Fruit fly (Drosophila melanogaster) whole organism, embryonic: ENCODE measurements around the gene CG4297.
A peak's percentile ranks its signal among the peaks of the same experiment; 100 is the strongest.

ENCODE experiments used
- BtbVII ChIP-seq: fragments of 200-800 bp; sonication (Bioruptor generic); optimal IDR thresholded peaks from 3 replicates; lab custom pipeline; 2017; ENCODE audit warnings: missing biosample characterization, mild to moderate bottlenecking, missing genetic modification characterization
- CG10147 ChIP-seq: fragments of 200-800 bp; sonication (Bioruptor generic); optimal IDR thresholded peaks from 2 replicates; lab custom pipeline; 2019; ENCODE audit warnings: missing biosample characterization, mild to moderate bottlenecking, missing genetic modification characterization, moderate library complexity
- CG10543 ChIP-seq: fragments of 200-800 bp; sonication (Bioruptor generic); optimal IDR thresholded peaks from 3 replicates; lab custom pipeline; 2017; ENCODE audit warnings: missing biosample characterization, mild to moderate bottlenecking, missing genetic modification characterization, moderate library complexity
- CG10565 ChIP-seq: fragments of 200-800 bp; sonication (Bioruptor generic); optimal IDR thresholded peaks from 3 replicates; lab custom pipeline; 2016; ENCODE audit warnings: missing biosample characterization, mild to moderate bottlenecking, missing genetic modification characterization
- CG12104 ChIP-seq: fragments of 200-800 bp; sonication (Bioruptor generic); optimal IDR thresholded peaks from 3 replicates; lab custom pipeline; 2016; ENCODE audit warnings: missing biosample characterization, missing genetic modification characterization
- CG13424 ChIP-seq: fragments of 200-800 bp; sonication (Bioruptor generic); optimal IDR thresholded peaks from 2 replicates; lab custom pipeline; 2019; ENCODE audit warnings: missing biosample characterization, mild to moderate bottlenecking, missing genetic modification characterization, moderate library complexity
- CG14441 ChIP-seq: fragments of 200-800 bp; sonication (Bioruptor generic); IDR thresholded peaks from 2 replicates; pipeline ENCODE4 v1.3.6; 2022; ENCODE audit warnings: missing biosample characterization, missing genetic modification characterization
- CG1603 ChIP-seq: fragments of 200-800 bp; sonication (Bioruptor generic); optimal IDR thresholded peaks from 2 replicates; lab custom pipeline; 2019; ENCODE audit warnings: missing biosample characterization, mild to moderate bottlenecking, missing genetic modification characterization, moderate library complexity
- CG1647 ChIP-seq: fragments of 200-800 bp; sonication (Bioruptor generic); optimal IDR thresholded peaks from 3 replicates; lab custom pipeline; 2016; ENCODE audit warnings: missing biosample characterization, missing genetic modification characterization
- CG16779 ChIP-seq: fragments of 200-800 bp; sonication (Bioruptor generic); IDR thresholded peaks from 2 replicates; pipeline ENCODE4 v1.3.6; 2022; ENCODE audit warnings: missing biosample characterization, missing genetic modification characterization
- CG1832 ChIP-seq: fragments of 200-800 bp; sonication (Bioruptor generic); optimal IDR thresholded peaks from 2 replicates; lab custom pipeline; 2017; ENCODE audit warnings: missing biosample characterization, mild to moderate bottlenecking, missing genetic modification characterization, inconsistent platforms
- CG18476 ChIP-seq: fragments of 200-800 bp; sonication (Bioruptor generic); optimal IDR thresholded peaks from 2 replicates; lab custom pipeline; 2016; ENCODE audit warnings: missing biosample characterization, mild to moderate bottlenecking, missing genetic modification characterization
- CG2712 ChIP-seq: fragments of 200-800 bp; optimal IDR thresholded peaks from 3 replicates; lab custom pipeline; 2019; ENCODE audit warnings: missing biosample characterization, mild to moderate bottlenecking, missing genetic modification characterization, moderate library complexity
- CG2889 ChIP-seq: fragments of 200-800 bp; sonication (Bioruptor generic); IDR thresholded peaks from 3 replicates; pipeline ENCODE4 v1.3.6; 2022; ENCODE audit warnings: missing biosample characterization, missing genetic modification characterization
- CG3847 ChIP-seq: fragments of 200-800 bp; sonication (Bioruptor generic); IDR thresholded peaks from 2 replicates; pipeline ENCODE4 v1.3.6; 2022; ENCODE audit warnings: missing biosample characterization, missing genetic modification characterization
- CG3995 ChIP-seq: fragments of 200-800 bp; sonication (Bioruptor generic); optimal IDR thresholded peaks from 3 replicates; lab custom pipeline; 2016; ENCODE audit warnings: missing biosample characterization, missing genetic modification characterization
- CG4404 ChIP-seq: fragments of 200-800 bp; sonication (Bioruptor generic); IDR thresholded peaks from 2 replicates; pipeline ENCODE4 v1.3.6; 2022; ENCODE audit warnings: missing biosample characterization, missing genetic modification characterization
- CG5180 ChIP-seq: fragments of 200-800 bp; sonication (Bioruptor generic); optimal IDR thresholded peaks from 3 replicates; lab custom pipeline; 2017; ENCODE audit warnings: missing biosample characterization, missing genetic modification characterization, mild to moderate bottlenecking, moderate library complexity, missing genetic modification reagents
- CG5953 ChIP-seq: fragments of 200-800 bp; sonication (Bioruptor generic); IDR thresholded peaks from 2 replicates; pipeline ENCODE4 v1.3.6; 2022; ENCODE audit warnings: missing biosample characterization, missing genetic modification characterization
- CG6254 ChIP-seq: fragments of 200-800 bp; sonication (Bioruptor generic); optimal IDR thresholded peaks from 3 replicates; lab custom pipeline; 2017; ENCODE audit warnings: mild to moderate bottlenecking, missing biosample characterization, missing genetic modification reagents, missing genetic modification characterization
- CG6272 ChIP-seq: fragments of 200-800 bp; sonication (Bioruptor generic); IDR thresholded peaks from 2 replicates; pipeline ENCODE4 v1.3.6; 2022; ENCODE audit warnings: missing biosample characterization, missing genetic modification characterization
- CG6689 ChIP-seq: fragments of 200-800 bp; sonication (Bioruptor generic); IDR thresholded peaks from 2 replicates; pipeline ENCODE4 v1.3.6; 2022; ENCODE audit warnings: missing biosample characterization, missing genetic modification characterization
- D ChIP-seq, 2 experiments: fragments of 200-800 bp in 1 of 2; fragments of >200 bp in 1 of 2; sonication (Bioruptor generic) in 1 of 2; optimal IDR thresholded peaks; 2 replicates in 1 of 2; 3 replicates in 1 of 2; lab custom pipeline; 2017; ENCODE audit warnings: mild to moderate bottlenecking in 1 of 2, missing biosample characterization in 1 of 2, missing genetic modification characterization in 1 of 2, missing genetic modification reagents in 1 of 2
- E2f1 ChIP-seq: fragments of 200-800 bp; sonication (Bioruptor generic); IDR thresholded peaks from 2 replicates; pipeline ENCODE4 v1.3.6; 2022; ENCODE audit warnings: missing biosample characterization, missing genetic modification characterization
- Elba2 ChIP-seq: fragments of 200-800 bp; sonication (Bioruptor generic); optimal IDR thresholded peaks from 3 replicates; lab custom pipeline; 2016; ENCODE audit warnings: missing biosample characterization, missing genetic modification characterization
- Ets97D ChIP-seq: fragments of 200-800 bp; sonication (Bioruptor generic); optimal IDR thresholded peaks from 3 replicates; lab custom pipeline; 2016; ENCODE audit warnings: missing biosample characterization, missing genetic modification characterization
- H15 ChIP-seq: fragments of 200-800 bp; sonication (Bioruptor generic); IDR thresholded peaks from 3 replicates; pipeline ENCODE4 v1.3.6; 2022; ENCODE audit warnings: missing biosample characterization, missing genetic modification characterization
- HLH3B ChIP-seq: fragments of 200-800 bp; sonication (Bioruptor generic); IDR thresholded peaks from 2 replicates; pipeline ENCODE4 v1.3.6; 2022; ENCODE audit warnings: missing biosample characterization, missing genetic modification characterization
- Optix ChIP-seq: fragments of 200-800 bp; sonication (Bioruptor generic); IDR thresholded peaks from 3 replicates; pipeline ENCODE4 v1.3.6; 2022; ENCODE audit warnings: missing biosample characterization, missing genetic modification characterization
- Rx ChIP-seq: fragments of 200-800 bp; sonication (Bioruptor generic); IDR thresholded peaks from 2 replicates; pipeline ENCODE4 v1.3.6; 2022; ENCODE audit warnings: missing biosample characterization, missing genetic modification characterization
- Six4 ChIP-seq: fragments of 200-800 bp; sonication (Bioruptor generic); optimal IDR thresholded peaks from 2 replicates; lab custom pipeline; 2016; ENCODE audit warnings: missing biosample characterization, missing genetic modification characterization
- Xrp1 ChIP-seq: fragments of 200-800 bp; sonication (Bioruptor generic); IDR thresholded peaks from 2 replicates; pipeline ENCODE4 v1.3.6; 2022; ENCODE audit warnings: missing biosample characterization, missing genetic modification characterization
- ab ChIP-seq: fragments of 200-800 bp; sonication (Bioruptor generic); optimal IDR thresholded peaks from 2 replicates; lab custom pipeline; 2016; ENCODE audit warnings: missing biosample characterization, missing genetic modification characterization
- aop ChIP-seq: fragments of 200-800 bp; sonication (Bioruptor generic); IDR thresholded peaks from 2 replicates; pipeline ENCODE4 v1.3.6; 2022; ENCODE audit warnings: missing biosample characterization, missing genetic modification characterization
- ato ChIP-seq: fragments of 200-800 bp; sonication (Bioruptor generic); IDR thresholded peaks from 2 replicates; pipeline ENCODE4 v1.3.6; 2022; ENCODE audit warnings: missing biosample characterization, missing genetic modification characterization; ENCODE audit not compliant: partially characterized antibody
- bowl ChIP-seq: fragments of 200-800 bp; sonication (Bioruptor generic); IDR thresholded peaks from 2 replicates; pipeline ENCODE4 v1.3.6; 2022; ENCODE audit warnings: missing biosample characterization, missing genetic modification characterization
- caup ChIP-seq: fragments of 200-800 bp; sonication (Bioruptor generic); optimal IDR thresholded peaks from 3 replicates; lab custom pipeline; 2017; ENCODE audit warnings: missing biosample characterization, mild to moderate bottlenecking, missing genetic modification characterization, moderate library complexity; ENCODE audit not compliant: severe bottlenecking
- dm ChIP-seq: fragments of 200-800 bp; sonication (Bioruptor generic); optimal IDR thresholded peaks from 3 replicates; lab custom pipeline; 2016; ENCODE audit warnings: missing biosample characterization, missing genetic modification characterization
- exex ChIP-seq: fragments of 200-800 bp; sonication (Bioruptor generic); optimal IDR thresholded peaks from 4 replicates; lab custom pipeline; 2018; ENCODE audit warnings: missing biosample characterization, mild to moderate bottlenecking, missing genetic modification characterization, moderate library complexity
- ftz-f1 ChIP-seq: fragments of 200-800 bp; sonication (Bioruptor generic); optimal IDR thresholded peaks from 2 replicates; lab custom pipeline; 2016; ENCODE audit warnings: missing biosample characterization, missing genetic modification characterization
- hbn ChIP-seq: fragments of 200-800 bp; sonication (Bioruptor generic); IDR thresholded peaks from 2 replicates; pipeline ENCODE4 v1.3.6; 2022; ENCODE audit warnings: missing biosample characterization, missing genetic modification characterization; ENCODE audit not compliant: partially characterized antibody
- inv ChIP-seq: fragments of 200-800 bp; sonication (Bioruptor generic); IDR thresholded peaks from 2 replicates; pipeline ENCODE4 v1.3.6; 2022; ENCODE audit warnings: missing biosample characterization, missing genetic modification characterization; ENCODE audit not compliant: partially characterized antibody
- pan ChIP-seq, 4 experiments: fragments of >200 bp in 3 of 4; fragments of 200-800 bp in 1 of 4; sonication (Bioruptor generic) in 1 of 4; optimal IDR thresholded peaks in 3 of 4; IDR thresholded peaks in 1 of 4; 2 replicates each; pipeline versions ENCODE4 v1.3.6 to Lab custom; 2017 to 2022; ENCODE audit warnings: missing biosample characterization in 2 of 4, missing genetic modification characterization in 2 of 4, mixed read lengths in 1 of 4
- prd ChIP-seq, 3 experiments: fragments of >200 bp in 2 of 3; fragments of 200-800 bp in 1 of 3; sonication (Bioruptor generic) in 1 of 3; optimal IDR thresholded peaks in 2 of 3; IDR thresholded peaks in 1 of 3; 2 replicates in 2 of 3; 3 replicates in 1 of 3; pipeline versions ENCODE4 v1.3.6 to Lab custom; 2017 to 2022; ENCODE audit warnings: missing biosample characterization in 1 of 3, missing genetic modification characterization in 1 of 3
- pros ChIP-seq: fragments of 200-800 bp; sonication (Bioruptor generic); optimal IDR thresholded peaks from 3 replicates; lab custom pipeline; 2019; ENCODE audit warnings: missing biosample characterization, mild to moderate bottlenecking, missing genetic modification characterization, moderate library complexity
- toy ChIP-seq: fragments of 200-800 bp; sonication (Bioruptor generic); IDR thresholded peaks from 2 replicates; pipeline ENCODE4 v1.3.6; 2022; ENCODE audit warnings: missing biosample characterization, missing genetic modification characterization
- twi ChIP-seq: fragments of 200-800 bp; optimal IDR thresholded peaks from 2 replicates; lab custom pipeline; 2019; ENCODE audit warnings: missing biosample characterization, mild to moderate bottlenecking, missing genetic modification characterization, moderate library complexity
- zf30C ChIP-seq: fragments of 200-800 bp; sonication (Bioruptor generic); optimal IDR thresholded peaks from 3 replicates; lab custom pipeline; 2018; ENCODE audit warnings: missing biosample characterization, mild to moderate bottlenecking, missing genetic modification characterization

Gene CG4297

dm6 chr2L:487719-488547, 15.9 kb upstream of the CG4297 start (continued):
- TF ChIP-seq CG18476 (GFP tag; lab: Kevin White, UChicago), result no peak
- peak; percentile 26 for TF ChIP-seq CG2712 (tag; lab: Kevin White, UChicago)
- no peak for TF ChIP-seq hbn
- no peak for TF ChIP-seq Ets97D
- no peak for TF ChIP-seq ato (GFP tag; lab: Robert Waterston, UW)
- TF ChIP-seq H15 (GFP tag; lab: Robert Waterston, UW), result no peak
- TF ChIP-seq inv (GFP tag; lab: Robert Waterston, UW), result no peak
- no peak for TF ChIP-seq CG10565 (GFP tag; lab: Kevin White, UChicago)
- TF ChIP-seq twi (tag; lab: Kevin White, UChicago), result peak; percentile 0
- TF ChIP-seq CG12104 (GFP tag; lab: Kevin White, UChicago), result no peak
- TF ChIP-seq HLH3B (GFP tag; lab: Robert Waterston, UW), result peak; percentile 22; the same call in 1 of the 2 replicates
- TF ChIP-seq zf30C (GFP tag; lab: Kevin White, UChicago), result peak; percentile 1
- no peak for TF ChIP-seq CG5953 (GFP tag; lab: Robert Waterston, UW)
- TF ChIP-seq toy (GFP tag; lab: Robert Waterston, UW), result no peak
- TF ChIP-seq prd (optimal IDR thresholded peaks at IDR 0.05; lab: Kevin White, UChicago), result no peak
- no peak for TF ChIP-seq prd (GFP tag; IDR thresholded peaks at IDR 0.05; lab: Robert Waterston, UW)
- no peak for TF ChIP-seq Rx (GFP tag; lab: Robert Waterston, UW)
- no peak for TF ChIP-seq Elba2 (GFP tag; lab: Kevin White, UChicago)
- no peak for TF ChIP-seq E2f1 (GFP tag; lab: Robert Waterston, UW)
- no peak for TF ChIP-seq aop (GFP tag; lab: Robert Waterston, UW)
- no peak for TF ChIP-seq CG10543 (GFP tag; lab: Kevin White, UChicago)
- TF ChIP-seq BtbVII, result peak; percentile 14
- TF ChIP-seq CG1603 (tag; lab: Kevin White, UChicago), result no peak
- no peak for TF ChIP-seq CG5180 (GFP tag; lab: Kevin White, UChicago)
- TF ChIP-seq CG13424 (tag; lab: Kevin White, UChicago), result peak; percentile 50
- no peak for TF ChIP-seq caup (GFP tag; lab: Kevin White, UChicago)
- no peak for TF ChIP-seq Optix (GFP tag; lab: Robert Waterston, UW)
- TF ChIP-seq CG14441 (GFP tag; lab: Robert Waterston, UW), result no peak
- TF ChIP-seq dm (GFP tag; lab: Kevin White, UChicago), result no peak
- no peak for TF ChIP-seq CG4404 (GFP tag; lab: Robert Waterston, UW)
- no peak for TF ChIP-seq ftz-f1 (GFP tag; lab: Kevin White, UChicago)
- TF ChIP-seq D (optimal IDR thresholded peaks at IDR 0.05; lab: Kevin White, UChicago), result no peak
- TF ChIP-seq D (GFP tag; optimal IDR thresholded peaks at IDR 0.05; lab: Kevin White, UChicago), result no peak
- TF ChIP-seq CG3995, result no peak
- TF ChIP-seq CG16779 (GFP tag; lab: Robert Waterston, UW), result no peak
- TF ChIP-seq exex (tag; lab: Kevin White, UChicago), result no peak
- no peak for TF ChIP-seq CG6254 (GFP tag; lab: Kevin White, UChicago)
- no peak for TF ChIP-seq CG6272 (GFP tag; lab: Robert Waterston, UW)
- no peak for TF ChIP-seq pros (GFP tag; lab: Kevin White, UChicago)
- TF ChIP-seq bowl, result no peak
- TF ChIP-seq CG6689 (GFP tag; lab: Robert Waterston, UW), result 0 out of 2 replicates have a peak, but pooled peaks have one; percentile 6
- no peak for TF ChIP-seq ab (GFP tag; lab: Kevin White, UChicago)
- TF ChIP-seq CG10147 (GFP tag; lab: Kevin White, UChicago), result peak; percentile 27
- no peak for TF ChIP-seq Xrp1
- TF ChIP-seq Six4 (GFP tag; lab: Kevin White, UChicago), result no peak
- TF ChIP-seq pan (optimal IDR thresholded peaks at IDR 0.05; lab: Kevin White, UChicago), result no peak
- no peak for TF ChIP-seq pan (GFP tag; optimal IDR thresholded peaks at IDR 0.05 in 1 of 2, IDR thresholded peaks at IDR 0.05 in 1 of 2)
- no peak for TF ChIP-seq CG1832 (GFP tag; lab: Kevin White, UChicago)
- TF ChIP-seq CG3847, result 0 out of 2 replicates have a peak, but pooled peaks have one; percentile 27
- TF ChIP-seq CG1647 (GFP tag; lab: Kevin White, UChicago), result no peak
- no peak for TF ChIP-seq CG2889 (GFP tag; lab: Robert Waterston, UW)
